Fruit fly (Drosophila melanogaster): ENCODE data around the gene Cortactin.

DNA sequence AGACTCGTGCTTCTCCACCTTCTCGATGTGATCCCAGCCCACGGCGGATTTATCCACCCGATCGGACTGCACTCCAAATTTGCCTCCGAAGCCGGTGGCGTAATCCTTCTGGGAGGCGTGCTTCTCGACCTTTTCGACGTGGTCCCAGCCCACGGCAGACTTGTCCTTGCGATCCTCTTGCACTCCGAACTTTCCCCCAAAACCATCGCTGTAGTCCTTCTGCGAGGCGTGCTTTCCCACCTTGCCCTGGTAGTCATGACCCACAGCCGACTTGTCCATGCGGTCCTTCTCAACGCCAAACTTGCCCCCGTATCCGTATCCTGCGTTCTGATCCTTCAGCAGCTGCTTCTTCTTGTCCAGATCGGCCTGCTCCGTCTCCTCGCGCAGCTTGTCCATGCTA, 838 bp downstream of the Cortactin start:
- TF ChIP-seq CTCF (optimal IDR thresholded peaks at IDR 0.05) = no peak
- no peak for TF ChIP-seq CG8478 (optimal IDR thresholded peaks at IDR 0.05)

Measured in S2 (cell line).